Worm (Caenorhabditis elegans): Measurements from ENCODE around the gene ZK666.2.

Gene ZK666.2

ce11 chrII:10421941-10422340 is 49.7 kb downstream of the ZK666.2 start, which contains the start of gene frpr-21:
Gene frpr-21 (minus strand): TSS chrII:10422041.
- TF ChIP-seq scrt-1 (GFP tag; IDR thresholded peaks at IDR 0.05) (no peak), B0310.2 (tag; optimal IDR thresholded peaks at IDR 0.05) (no peak), ets-7 (tag; optimal IDR thresholded peaks at IDR 0.05) (no peak), pes-1 (GFP tag; IDR thresholded peaks at IDR 0.05) (no peak), flt-1 (GFP tag; IDR thresholded peaks at IDR 0.05) (no peak), sea-1 (GFP tag; conservative IDR thresholded peaks at IDR 0.05) (no peak), tbx-11 (GFP tag; IDR thresholded peaks at IDR 0.05) (no peak), aly-1 (tag; optimal IDR thresholded peaks at IDR 0.05) (no peak), ceh-13 (GFP tag; optimal IDR thresholded peaks at IDR 0.05) (no peak), tbx-37 (GFP tag; conservative IDR thresholded peaks at IDR 0.05) (no peak), hmg-4 (GFP tag; optimal IDR thresholded peaks at IDR 0.05) (no peak)
